Worm (Caenorhabditis elegans) whole organism, early embryonic: Measurements from ENCODE around the gene lgg-2.

Source experiments
- aly-1 ChIP-seq: sonication (generic microtip); optimal IDR thresholded peaks from 2 replicates; lab custom pipeline; 2016; ENCODE audit warnings: missing genetic modification characterization, missing compliant biosample characterization
- ceh-13 ChIP-seq: fragments of 200-800 bp; sonication (Bioruptor generic); optimal IDR thresholded peaks from 2 replicates; lab custom pipeline; 2018; ENCODE audit warnings: mild to moderate bottlenecking, missing genetic modification characterization, missing compliant biosample characterization
- tbx-37 ChIP-seq: fragments of 200-800 bp; sonication (Bioruptor generic); conservative IDR thresholded peaks from 2 replicates; pipeline ENCODE4 v1.3.6; 2022; ENCODE audit warnings: missing genetic modification reagents, missing genetic modification characterization, missing compliant biosample characterization

DNA sequence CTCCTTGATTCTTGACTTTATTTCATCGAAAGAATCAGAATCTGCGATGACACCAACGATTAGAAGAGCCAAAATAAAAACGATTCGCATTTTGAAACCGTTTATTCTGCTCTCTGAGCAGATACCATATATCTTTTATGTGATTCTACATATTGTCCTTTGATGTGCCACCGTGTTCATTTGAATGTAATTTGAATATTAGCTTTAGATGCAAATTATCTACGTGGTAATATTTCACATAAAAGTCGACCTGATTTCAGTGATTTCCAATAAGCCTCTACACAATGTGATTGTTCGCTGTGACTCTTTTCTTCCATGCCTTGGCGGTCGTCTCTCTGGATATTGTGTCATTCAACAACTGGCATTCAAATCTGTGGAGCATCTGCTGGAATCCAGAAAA lies 36.6 kb downstream of the lgg-2 start, which contains the start of the genes F13E9.9 and F13E9.19:
- TF ChIP-seq tbx-37 (GFP tag; lab: Robert Waterston, UW) (no peak), ceh-13 (GFP tag; lab: Kevin White, UChicago) (no peak), aly-1 (tag; lab: Kevin White, UChicago) (no peak)
